Worm (Caenorhabditis elegans) whole organism, L4/young adult: ENCODE measurements around the gene C02H6.1.
A peak's percentile ranks its signal among the peaks of the same experiment; 100 is the strongest.

Source experiments
- W03F9.2 ChIP-seq: fragments of 150-350 bp; optimal IDR thresholded peaks from 2 replicates; lab custom pipeline; 2014; ENCODE audit warnings: missing biosample characterization, missing genetic modification characterization
- dao-5 ChIP-seq: sonication (generic microtip); optimal IDR thresholded peaks from 2 replicates; lab custom pipeline; 2016; ENCODE audit warnings: missing genotype, missing genetic modification characterization, moderate library complexity, missing compliant biosample characterization
- him-1 ChIP-seq: sonication (generic microtip); optimal IDR thresholded peaks from 2 replicates; lab custom pipeline; 2016; ENCODE audit warnings: missing genotype, missing genetic modification reagents, missing genetic modification characterization, missing compliant biosample characterization

C02H6.1 gene

ce11 chrV:7389771-7390170 lies at the start of gene C02H6.1:
TSS of gene C02H6.1 (minus strand) at chrV:7389871.
- no peak for TF ChIP-seq him-1 (tag; lab: Kevin White, UChicago)
- TF ChIP-seq dao-5, result no peak
- no peak for TF ChIP-seq W03F9.2 (tag; lab: Kevin White, UChicago)

ce11 chrV:7437985-7438384 lies 48.3 kb upstream of the C02H6.1 start, which contains the start of gene F25E5.16:
TSS of gene F25E5.16 (plus strand) at chrV:7438285.
- no peak for TF ChIP-seq W03F9.2 (tag; lab: Kevin White, UChicago)
- TF ChIP-seq dao-5, result no peak
- no peak for TF ChIP-seq him-1 (tag; lab: Kevin White, UChicago)

- no peak for TF ChIP-seq him-1 (tag; lab: Kevin White, UChicago)
Observed at ce11 chrV:7437538-7437937, 47.9 kb upstream of the C02H6.1 start, which contains the start of gene F25E5.9. TSS of gene F25E5.9 (minus strand) at chrV:7437919.

ce11 chrV:7436911-7437310 lies 47.2 kb upstream of the C02H6.1 start:
- TF ChIP-seq dao-5, result no peak
- no peak for TF ChIP-seq him-1 (tag; lab: Kevin White, UChicago)
- no peak for TF ChIP-seq W03F9.2 (tag; lab: Kevin White, UChicago)

- TF ChIP-seq him-1 (tag; lab: Kevin White, UChicago) (no peak), W03F9.2 (tag; lab: Kevin White, UChicago) (no peak), dao-5 (no peak)
Observed at ce11 chrV:7436509-7436908, 46.8 kb upstream of the C02H6.1 start.

- no peak for TF ChIP-seq W03F9.2 (tag; lab: Kevin White, UChicago)
- TF ChIP-seq dao-5, result no peak
- TF ChIP-seq him-1 (tag; lab: Kevin White, UChicago), result no peak
Observed at ce11 chrV:7435376-7436204, 45.9 kb upstream of the C02H6.1 start, which contains the start of the genes ddo-2 and F25E5.8. TSS of gene ddo-2 (minus strand) at chrV:7435705. TSS of gene F25E5.8 (plus strand) at chrV:7435930.

- TF ChIP-seq dao-5, result no peak
- no peak for TF ChIP-seq him-1 (tag; lab: Kevin White, UChicago)
- TF ChIP-seq W03F9.2 (tag; lab: Kevin White, UChicago), result peak; percentile 0
Observed at ce11 chrV:7434805-7435363, 45.2 kb upstream of the C02H6.1 start.

- TF ChIP-seq dao-5, result no peak
- TF ChIP-seq W03F9.2 (tag; lab: Kevin White, UChicago), result no peak
- TF ChIP-seq him-1 (tag; lab: Kevin White, UChicago), result no peak
Observed at ce11 chrV:7432441-7433146, 42.9 kb upstream of the C02H6.1 start.

ce11 chrV:7431016-7431415 lies 41.3 kb upstream of the C02H6.1 start, which contains the start of gene srw-71:
TSS of gene srw-71 (minus strand) at chrV:7431116.
- TF ChIP-seq W03F9.2 (tag; lab: Kevin White, UChicago), result no peak

- TF ChIP-seq him-1 (tag; lab: Kevin White, UChicago) (no peak), dao-5 (no peak), W03F9.2 (tag; lab: Kevin White, UChicago) (no peak)
Observed at ce11 chrV:7428880-7429279, 39.2 kb upstream of the C02H6.1 start, which contains the start of gene srw-69. TSS of gene srw-69 (minus strand) at chrV:7428980.

- no peak for TF ChIP-seq dao-5
- no peak for TF ChIP-seq him-1 (tag; lab: Kevin White, UChicago)
- TF ChIP-seq W03F9.2 (tag; lab: Kevin White, UChicago), result no peak
Observed at ce11 chrV:7426594-7426993, 36.9 kb upstream of the C02H6.1 start, which contains the start of gene srw-68. TSS of gene srw-68 (minus strand) at chrV:7426694.

- TF ChIP-seq dao-5, result no peak
- no peak for TF ChIP-seq W03F9.2 (tag; lab: Kevin White, UChicago)
- TF ChIP-seq him-1 (tag; lab: Kevin White, UChicago), result no peak
Observed at ce11 chrV:7424336-7424735, 34.7 kb upstream of the C02H6.1 start, which contains the start of gene F18E3.10. TSS of gene F18E3.10 (minus strand) at chrV:7424436.

- no peak for TF ChIP-seq him-1 (tag; lab: Kevin White, UChicago)
- TF ChIP-seq W03F9.2 (tag; lab: Kevin White, UChicago), result no peak
- no peak for TF ChIP-seq dao-5
Observed at ce11 chrV:7420162-7420561, 30.5 kb upstream of the C02H6.1 start, which contains the start of gene srxa-4. TSS of gene srxa-4 (plus strand) at chrV:7420462.
